Fruit fly (Drosophila melanogaster): ENCODE measurements around the gene Cpr78Cb.

Gene Cpr78Cb

dm6 chr3L:21279876-21280566, 14.3 kb upstream of the Cpr78Cb start, which contains the start of gene AcCoAS (continued):
- TF ChIP-seq GATAd (GFP tag; optimal IDR thresholded peaks at IDR 0.05): no peak
- no peak for TF ChIP-seq dsf (GFP tag; optimal IDR thresholded peaks at IDR 0.05; ENCODE audit: borderline replicate concordance)

dm6 chr3L:21280996-21281691, 13.1 kb upstream of the Cpr78Cb start, which contains the start of gene ppl:
Gene ppl (minus strand): TSS chr3L:21281506.
- TF ChIP-seq ey (GFP tag; optimal IDR thresholded peaks at IDR 0.05): no peak
- TF ChIP-seq Rel (GFP tag; optimal IDR thresholded peaks at IDR 0.05): no peak
- TF ChIP-seq Rel (tag; optimal IDR thresholded peaks at IDR 0.05): peak; percentile 47
- no peak for TF ChIP-seq sage (GFP tag; optimal IDR thresholded peaks at IDR 0.05)
- TF ChIP-seq N (GFP tag; optimal IDR thresholded peaks at IDR 0.05): no peak
- TF ChIP-seq CG32264 (GFP tag; optimal IDR thresholded peaks at IDR 0.05): no peak
- TF ChIP-seq tai (GFP tag; optimal IDR thresholded peaks at IDR 0.05): no peak
- no peak for TF ChIP-seq Hr83 (GFP tag; optimal IDR thresholded peaks at IDR 0.05; ENCODE audit: poor library complexity, severe bottlenecking)
- TF ChIP-seq Jra (GFP tag; optimal IDR thresholded peaks at IDR 0.05): no peak
- peak in 1 of 2 experiments; percentile 10 for TF ChIP-seq foxo (GFP tag; optimal IDR thresholded peaks at IDR 0.05)
- no peak for TF ChIP-seq Mio (GFP tag; optimal IDR thresholded peaks at IDR 0.05)
- TF ChIP-seq Hnf4 (GFP tag; optimal IDR thresholded peaks at IDR 0.05): peak; percentile 36
- no peak for TF ChIP-seq brk (GFP tag; optimal IDR thresholded peaks at IDR 0.05)
- TF ChIP-seq Myc (optimal IDR thresholded peaks at IDR 0.05): peak; percentile 25
- TF ChIP-seq Dfd (GFP tag; optimal IDR thresholded peaks at IDR 0.05): no peak
- no peak for TF ChIP-seq Hr78 (GFP tag; optimal IDR thresholded peaks at IDR 0.05)
- no peak for TF ChIP-seq OdsH (GFP tag; optimal IDR thresholded peaks at IDR 0.05)
- TF ChIP-seq CG9705 (GFP tag; optimal IDR thresholded peaks at IDR 0.05): no peak
- TF ChIP-seq rgr (GFP tag; optimal IDR thresholded peaks at IDR 0.05): no peak
- no peak for TF ChIP-seq jim (GFP tag; optimal IDR thresholded peaks at IDR 0.05)
- no peak for TF ChIP-seq dmrt93B (GFP tag; optimal IDR thresholded peaks at IDR 0.05)
- no peak for TF ChIP-seq CrebA (GFP tag; optimal IDR thresholded peaks at IDR 0.05; ENCODE audit: borderline replicate concordance)
- no peak for TF ChIP-seq usp (GFP tag; optimal IDR thresholded peaks at IDR 0.05)
- TF ChIP-seq pan (optimal IDR thresholded peaks at IDR 0.05): no peak
- no peak for TF ChIP-seq Vsx2 (GFP tag; optimal IDR thresholded peaks at IDR 0.05; ENCODE audit: partially characterized antibody)
- no peak for TF ChIP-seq woc (GFP tag; optimal IDR thresholded peaks at IDR 0.05)
- TF ChIP-seq Abd-B (GFP tag; optimal IDR thresholded peaks at IDR 0.05): no peak
- no peak for TF ChIP-seq br (GFP tag; optimal IDR thresholded peaks at IDR 0.05)
- TF ChIP-seq Sp1 (GFP tag; optimal IDR thresholded peaks at IDR 0.05): peak; percentile 7
- TF ChIP-seq h (GFP tag; optimal IDR thresholded peaks at IDR 0.05): peak; percentile 27
- TF ChIP-seq fru (GFP tag; optimal IDR thresholded peaks at IDR 0.05): no peak
- TF ChIP-seq GATAd (GFP tag; optimal IDR thresholded peaks at IDR 0.05): no peak
- TF ChIP-seq dl (GFP tag; optimal IDR thresholded peaks at IDR 0.05; ENCODE audit: insufficient read depth in 1 of 2, partially characterized antibody in 2 of 2): no peak
- no peak for TF ChIP-seq HLH106 (tag; optimal IDR thresholded peaks at IDR 0.05)
- no peak for TF ChIP-seq sv (GFP tag; optimal IDR thresholded peaks at IDR 0.05)
- TF ChIP-seq Dif (GFP tag; optimal IDR thresholded peaks at IDR 0.05; ENCODE audit: partially characterized antibody): no peak

dm6 chr3L:21281706-21282105, 12.6 kb upstream of the Cpr78Cb start:
- TF ChIP-seq woc (GFP tag; optimal IDR thresholded peaks at IDR 0.05) (peak; percentile 19), Myc (optimal IDR thresholded peaks at IDR 0.05) (no peak), Dfd (GFP tag; optimal IDR thresholded peaks at IDR 0.05) (no peak), N (GFP tag; optimal IDR thresholded peaks at IDR 0.05) (no peak)

Measured in whole organism, wandering third instar larva.